Fruit fly (Drosophila melanogaster): Measurements from ENCODE around the gene CycK.

dm6 chr2L:22151323-22151722, 21.4 kb upstream of the CycK start, which contains the start of gene dunk:
- TF ChIP-seq CG6163 (GFP tag; IDR thresholded peaks at IDR 0.05) (no peak), CG6792 (GFP tag; optimal IDR thresholded peaks at IDR 0.05) (no peak), CG8119 (GFP tag; IDR thresholded peaks at IDR 0.05) (no peak), Ets21C (GFP tag; optimal IDR thresholded peaks at IDR 0.05) (no peak), CG10669 (GFP tag; optimal IDR thresholded peaks at IDR 0.05) (no peak), vri (GFP tag; optimal IDR thresholded peaks at IDR 0.05) (no peak)

Measured in whole organism, prepupa.